In genomic region chrV:5763787-5764186, ce11 we compare ENCODE assay signal across 5 worm cellular contexts.
TF ChIP-seq lines count a peak whose summit lies in the region.

TSS of gene pgph-3 (minus strand) at chrV:5763846.

TF ChIP-seq in whole organism, L1 larva, 84 proteins besides CTCF, POLR2A, EP300 and RAD21 (continued from another document and continues in another):
- TF ChIP-seq elt-3 (tag; optimal IDR thresholded peaks at IDR 0.05; lab: Kevin White, UChicago) (peak in 1 of 6 experiments; percentile 20), mef-2 (tag; optimal IDR thresholded peaks at IDR 0.05; lab: Kevin White, UChicago) (no peak), nhr-85 (tag; lab: Kevin White, UChicago) (peak; percentile 82), tlp-1 (tag; optimal IDR thresholded peaks at IDR 0.05; lab: Kevin White, UChicago) (no peak), lsy-2 (tag; optimal IDR thresholded peaks at IDR 0.05; lab: Kevin White, UChicago) (no peak), aly-2 (tag; optimal IDR thresholded peaks at IDR 0.05; lab: Kevin White, UChicago) (no peak), dpl-1 (GFP tag; optimal IDR thresholded peaks at IDR 0.05; lab: Kevin White, UChicago) (no peak), egl-13 (tag; optimal IDR thresholded peaks at IDR 0.05; lab: Kevin White, UChicago) (no peak), vab-15 (tag; optimal IDR thresholded peaks at IDR 0.05; lab: Kevin White, UChicago) (no peak), irx-1 (tag; optimal IDR thresholded peaks at IDR 0.05; lab: Kevin White, UChicago) (no peak), nhr-84 (tag; optimal IDR thresholded peaks at IDR 0.05; lab: Kevin White, UChicago) (no peak), sup-37 (GFP tag; optimal IDR thresholded peaks at IDR 0.05; lab: Kevin White, UChicago) (no peak), hpl-2 (GFP tag; optimal IDR thresholded peaks at IDR 0.05; lab: Kevin White, UChicago) (no peak), nhr-237 (tag; optimal IDR thresholded peaks at IDR 0.05; lab: Kevin White, UChicago) (no peak), sptf-1 (tag; optimal IDR thresholded peaks at IDR 0.05; lab: Kevin White, UChicago) (no peak), nhr-28 (tag; optimal IDR thresholded peaks at IDR 0.05; lab: Kevin White, UChicago) (no peak), C16A3.4 (tag; optimal IDR thresholded peaks at IDR 0.05; lab: Kevin White, UChicago) (no peak), lin-13 (GFP tag; optimal IDR thresholded peaks at IDR 0.05; lab: Kevin White, UChicago) (no peak), lin-15B (tag; optimal IDR thresholded peaks at IDR 0.05; lab: Kevin White, UChicago) (no peak), aha-1 (tag; optimal IDR thresholded peaks at IDR 0.05; lab: Kevin White, UChicago) (no peak), nhr-71 (tag; optimal IDR thresholded peaks at IDR 0.05; lab: Kevin White, UChicago) (peak; percentile 63), unc-30 (tag; optimal IDR thresholded peaks at IDR 0.05; lab: Kevin White, UChicago) (no peak), sox-4 (tag; optimal IDR thresholded peaks at IDR 0.05; lab: Kevin White, UChicago) (no peak), lin-35 (GFP tag; optimal IDR thresholded peaks at IDR 0.05; lab: Kevin White, UChicago) (peak in 1 of 2 experiments; percentile 9), unc-130 (tag; optimal IDR thresholded peaks at IDR 0.05; lab: Kevin White, UChicago) (no peak), isw-1 (GFP tag; IDR thresholded peaks at IDR 0.05; lab: Robert Waterston, UW) (no peak), lin-14 (GFP tag; optimal IDR thresholded peaks at IDR 0.05; lab: Kevin White, UChicago) (peak; percentile 81), nhr-76 (tag; optimal IDR thresholded peaks at IDR 0.05; lab: Kevin White, UChicago) (no peak)

TF ChIP-seq in whole organism, L2 larva, 48 proteins besides CTCF, POLR2A, EP300 and RAD21 (continued from another document):
- peak; percentile 45 for TF ChIP-seq nhr-21 (tag; optimal IDR thresholded peaks at IDR 0.05; lab: Kevin White, UChicago)
- TF ChIP-seq crh-2 (tag; optimal IDR thresholded peaks at IDR 0.05; lab: Kevin White, UChicago), result peak; percentile 85
- TF ChIP-seq sma-3 (GFP tag; optimal IDR thresholded peaks at IDR 0.05; lab: Kevin White, UChicago), result peak; percentile 73
- TF ChIP-seq elt-1 (tag; optimal IDR thresholded peaks at IDR 0.05; lab: Kevin White, UChicago), result no peak
- TF ChIP-seq aly-2 (tag; optimal IDR thresholded peaks at IDR 0.05; lab: Kevin White, UChicago), result no peak
- no peak for TF ChIP-seq ceh-82 (tag; optimal IDR thresholded peaks at IDR 0.05; lab: Kevin White, UChicago)
- TF ChIP-seq fos-1 (tag; optimal IDR thresholded peaks at IDR 0.05; lab: Kevin White, UChicago), result peak; percentile 75

TF ChIP-seq in whole organism, L3 larva, 47 proteins besides CTCF, POLR2A, EP300 and RAD21 (continued from another document):
- TF ChIP-seq ama-1 (optimal IDR thresholded peaks at IDR 0.05; lab: Kevin White, UChicago), result no peak
- TF ChIP-seq fos-1 (tag; optimal IDR thresholded peaks at IDR 0.05; lab: Kevin White, UChicago), result no peak
- TF ChIP-seq pha-4 (tag; optimal IDR thresholded peaks at IDR 0.05; lab: Kevin White, UChicago), result peak; percentile 68
- TF ChIP-seq nhr-28 (tag; optimal IDR thresholded peaks at IDR 0.05; lab: Kevin White, UChicago), result no peak
- no peak for TF ChIP-seq aly-2 (tag; optimal IDR thresholded peaks at IDR 0.05; lab: Kevin White, UChicago)
- peak; percentile 68 for TF ChIP-seq nfya-1 (tag; optimal IDR thresholded peaks at IDR 0.05; lab: Kevin White, UChicago; ENCODE audit: insufficient read depth)
- TF ChIP-seq snpc-4 (tag; optimal IDR thresholded peaks at IDR 0.05; lab: Kevin White, UChicago), result no peak
- peak; percentile 54 for TF ChIP-seq nhr-76 (tag; optimal IDR thresholded peaks at IDR 0.05; lab: Kevin White, UChicago)
- no peak for TF ChIP-seq skn-1 (tag; optimal IDR thresholded peaks at IDR 0.05; lab: Kevin White, UChicago)
- TF ChIP-seq lin-39 (tag; optimal IDR thresholded peaks at IDR 0.05; lab: Kevin White, UChicago), result no peak
- TF ChIP-seq nhr-237 (tag; optimal IDR thresholded peaks at IDR 0.05; lab: Kevin White, UChicago), result no peak
- TF ChIP-seq mdl-1 (tag; optimal IDR thresholded peaks at IDR 0.05; lab: Kevin White, UChicago), result peak; percentile 81
- TF ChIP-seq nhr-23 (tag; optimal IDR thresholded peaks at IDR 0.05; lab: Kevin White, UChicago), result peak; percentile 93
- TF ChIP-seq nhr-25 (tag; optimal IDR thresholded peaks at IDR 0.05; lab: Kevin White, UChicago), result peak; percentile 92
- no peak for TF ChIP-seq ztf-4 (tag; optimal IDR thresholded peaks at IDR 0.05; lab: Kevin White, UChicago)
- TF ChIP-seq fkh-10 (GFP tag; optimal IDR thresholded peaks at IDR 0.05; lab: Kevin White, UChicago), result no peak
- no peak for TF ChIP-seq unc-39 (tag; optimal IDR thresholded peaks at IDR 0.05; lab: Kevin White, UChicago)
- peak; percentile 29 for TF ChIP-seq lsy-12 (tag; optimal IDR thresholded peaks at IDR 0.05; lab: Kevin White, UChicago)
- TF ChIP-seq tbx-2 (tag; optimal IDR thresholded peaks at IDR 0.05; lab: Kevin White, UChicago), result peak; percentile 31
- TF ChIP-seq elt-2 (tag; optimal IDR thresholded peaks at IDR 0.05; lab: Kevin White, UChicago), result peak; percentile 89
- TF ChIP-seq ZK546.5 (tag; optimal IDR thresholded peaks at IDR 0.05; lab: Kevin White, UChicago), result no peak
- no peak for TF ChIP-seq eor-1 (tag; optimal IDR thresholded peaks at IDR 0.05; lab: Kevin White, UChicago)
- no peak for TF ChIP-seq hmg-11 (tag; optimal IDR thresholded peaks at IDR 0.05; lab: Kevin White, UChicago)
- TF ChIP-seq ceh-28 (tag; optimal IDR thresholded peaks at IDR 0.05; lab: Kevin White, UChicago), result peak; percentile 46
- TF ChIP-seq daf-12 (tag; optimal IDR thresholded peaks at IDR 0.05; lab: Kevin White, UChicago), result no peak
- no peak for TF ChIP-seq R02D3.7 (tag; optimal IDR thresholded peaks at IDR 0.05; lab: Kevin White, UChicago)
- TF ChIP-seq ceh-16 (tag; optimal IDR thresholded peaks at IDR 0.05; lab: Kevin White, UChicago), result no peak
- no peak for TF ChIP-seq ceh-82 (tag; optimal IDR thresholded peaks at IDR 0.05; lab: Kevin White, UChicago)
- TF ChIP-seq nhr-12 (tag; optimal IDR thresholded peaks at IDR 0.05; lab: Kevin White, UChicago), result no peak
- TF ChIP-seq pqm-1 (tag; optimal IDR thresholded peaks at IDR 0.05; lab: Kevin White, UChicago), result peak; percentile 93
- no peak for TF ChIP-seq ceh-9 (tag; optimal IDR thresholded peaks at IDR 0.05; lab: Kevin White, UChicago)
- peak; percentile 46 for TF ChIP-seq elt-1 (tag; optimal IDR thresholded peaks at IDR 0.05; lab: Kevin White, UChicago)
- TF ChIP-seq elt-3 (tag; optimal IDR thresholded peaks at IDR 0.05; lab: Kevin White, UChicago), result peak in 1 of 3 experiments; percentile 72

TF ChIP-seq in whole organism, L4 larva, 104 proteins besides CTCF, POLR2A, EP300 and RAD21 (continued from another document and continues in another):
- TF ChIP-seq nhr-42 (GFP tag; IDR thresholded peaks at IDR 0.05; lab: Robert Waterston, UW) (no peak), nhr-102 (tag; optimal IDR thresholded peaks at IDR 0.05; lab: Kevin White, UChicago) (peak; percentile 78), mxl-2 (GFP tag; conservative IDR thresholded peaks at IDR 0.05; lab: Robert Waterston, UW) (peak; percentile 93), ceh-28 (tag; optimal IDR thresholded peaks at IDR 0.05; lab: Kevin White, UChicago) (no peak), ztf-11 (tag; optimal IDR thresholded peaks at IDR 0.05; lab: Kevin White, UChicago) (no peak), nhr-77 (tag; optimal IDR thresholded peaks at IDR 0.05; lab: Kevin White, UChicago) (peak; percentile 85), egl-27 (tag; optimal IDR thresholded peaks at IDR 0.05; lab: Kevin White, UChicago) (no peak), mdl-1 (tag; optimal IDR thresholded peaks at IDR 0.05; lab: Kevin White, UChicago) (peak; percentile 75 to 94), dmd-8 (GFP tag; IDR thresholded peaks at IDR 0.05; lab: Robert Waterston, UW) (no peak), tag-97 (GFP tag; IDR thresholded peaks at IDR 0.05; lab: Robert Waterston, UW) (no peak), lin-1 (GFP tag; IDR thresholded peaks at IDR 0.05; lab: Robert Waterston, UW) (peak; percentile 91), attf-4 (tag; optimal IDR thresholded peaks at IDR 0.05; lab: Kevin White, UChicago) (no peak), lin-13 (GFP tag; optimal IDR thresholded peaks at IDR 0.05; lab: Kevin White, UChicago) (no peak), hlh-11 (tag; optimal IDR thresholded peaks at IDR 0.05; lab: Kevin White, UChicago) (peak; percentile 97), spr-1 (tag; optimal IDR thresholded peaks at IDR 0.05; lab: Kevin White, UChicago) (peak; percentile 26), nhr-48 (tag; optimal IDR thresholded peaks at IDR 0.05; lab: Kevin White, UChicago) (peak; percentile 93), arid-1 (GFP tag; conservative IDR thresholded peaks at IDR 0.05; lab: Robert Waterston, UW) (no peak; the same call in 1 of the 2 replicates), snpc-4 (tag; optimal IDR thresholded peaks at IDR 0.05; lab: Kevin White, UChicago) (no peak), lim-7 (GFP tag; IDR thresholded peaks at IDR 0.05; lab: Robert Waterston, UW) (no peak), aha-1 (tag; lab: Kevin White, UChicago) (peak; percentile 51), Y48G9A.11 (GFP tag; IDR thresholded peaks at IDR 0.05; lab: Robert Waterston, UW) (no peak), F26F4.8 (GFP tag; conservative IDR thresholded peaks at IDR 0.05; lab: Robert Waterston, UW) (no peak), ceh-82 (tag; optimal IDR thresholded peaks at IDR 0.05; lab: Kevin White, UChicago) (no peak), mdt-29 (GFP tag; IDR thresholded peaks at IDR 0.05; lab: Robert Waterston, UW) (no peak), hlh-30 (tag; optimal IDR thresholded peaks at IDR 0.05; lab: Kevin White, UChicago; ENCODE audit: insufficient read depth) (peak; percentile 84), lin-29 (GFP tag; IDR thresholded peaks at IDR 0.05; lab: Robert Waterston, UW) (no peak), ama-1 (optimal IDR thresholded peaks at IDR 0.05; lab: Kevin White, UChicago) (no peak), T20F7.1 (GFP tag; optimal IDR thresholded peaks at IDR 0.05; lab: Kevin White, UChicago) (peak; percentile 46), hmg-1.1 (GFP tag; IDR thresholded peaks at IDR 0.05; lab: Robert Waterston, UW) (no peak), pha-4 (GFP tag; IDR thresholded peaks at IDR 0.05; lab: Robert Waterston, UW) (no peak), pha-4 (tag; optimal IDR thresholded peaks at IDR 0.05; lab: Kevin White, UChicago) (no peak), daf-12 (tag; optimal IDR thresholded peaks at IDR 0.05; lab: Kevin White, UChicago) (no peak), nhr-41 (GFP tag; IDR thresholded peaks at IDR 0.05; lab: Robert Waterston, UW) (no peak), egl-43 (GFP tag; IDR thresholded peaks at IDR 0.05; lab: Robert Waterston, UW) (no peak), nhr-25 (tag; optimal IDR thresholded peaks at IDR 0.05; lab: Kevin White, UChicago; ENCODE audit: borderline replicate concordance, insufficient read depth) (peak; percentile 61), unc-130 (GFP tag; optimal IDR thresholded peaks at IDR 0.05; lab: Kevin White, UChicago) (no peak), F10B5.3 (tag; optimal IDR thresholded peaks at IDR 0.05; lab: Kevin White, UChicago) (no peak), zip-11 (GFP tag; IDR thresholded peaks at IDR 0.05; lab: Robert Waterston, UW) (no peak), unc-39 (tag; optimal IDR thresholded peaks at IDR 0.05; lab: Kevin White, UChicago) (no peak), F49E8.2 (tag; optimal IDR thresholded peaks at IDR 0.05; lab: Kevin White, UChicago; ENCODE audit: borderline replicate concordance) (no peak)

TF ChIP-seq in whole organism, young adult, 124 proteins besides CTCF, POLR2A, EP300 and RAD21 (continued from another document):
- TF ChIP-seq C06A6.2 (GFP tag; conservative IDR thresholded peaks at IDR 0.05; lab: Robert Waterston, UW) (peak; percentile 37; the same call in 1 of the 2 replicates), ceh-79 (tag; optimal IDR thresholded peaks at IDR 0.05; lab: Kevin White, UChicago) (no peak), ZK185.1 (tag; optimal IDR thresholded peaks at IDR 0.05; lab: Kevin White, UChicago; ENCODE audit: poor library complexity, severe bottlenecking) (peak; percentile 8), ets-4 (GFP tag; optimal IDR thresholded peaks at IDR 0.05; lab: Kevin White, UChicago) (peak; percentile 28), cebp-2 (GFP tag; IDR thresholded peaks at IDR 0.05; lab: Robert Waterston, UW) (no peak), sptf-2 (GFP tag; optimal IDR thresholded peaks at IDR 0.05; lab: Kevin White, UChicago) (no peak), attf-5 (GFP tag; optimal IDR thresholded peaks at IDR 0.05; lab: Kevin White, UChicago) (no peak), tlf-1 (GFP tag; optimal IDR thresholded peaks at IDR 0.05; lab: Kevin White, UChicago) (no peak), rec-8 (tag; optimal IDR thresholded peaks at IDR 0.05; lab: Kevin White, UChicago) (no peak), lin-40 (tag; optimal IDR thresholded peaks at IDR 0.05; lab: Kevin White, UChicago) (peak; percentile 81), chd-7 (tag; optimal IDR thresholded peaks at IDR 0.05; lab: Kevin White, UChicago) (no peak), pha-4 (tag; optimal IDR thresholded peaks at IDR 0.05; lab: Kevin White, UChicago) (no peak), ztf-26 (tag; optimal IDR thresholded peaks at IDR 0.05; lab: Kevin White, UChicago) (peak; percentile 57)
TF ChIP-seq in whole organism, young adult: peak in this region for 12.
